Fruit fly (Drosophila melanogaster) whole organism, embryonic: ENCODE measurements around the gene mus301.

Experiments
- Abd-B ChIP-seq: fragments of 200-800 bp; sonication (Bioruptor generic); optimal IDR thresholded peaks from 2 replicates; lab custom pipeline; 2018; ENCODE audit warnings: missing biosample characterization, mild to moderate bottlenecking, missing genetic modification characterization, moderate library complexity
- Antp ChIP-seq: fragments of 200-800 bp; sonication (Bioruptor generic); optimal IDR thresholded peaks from 3 replicates; lab custom pipeline; 2016; ENCODE audit warnings: missing biosample characterization, missing genetic modification characterization
- Atf3 ChIP-seq: fragments of 200-800 bp; sonication (Bioruptor generic); optimal IDR thresholded peaks from 3 replicates; lab custom pipeline; 2016; ENCODE audit warnings: missing biosample characterization, missing genetic modification characterization
- BtbVII ChIP-seq: fragments of 200-800 bp; sonication (Bioruptor generic); optimal IDR thresholded peaks from 3 replicates; lab custom pipeline; 2017; ENCODE audit warnings: missing biosample characterization, mild to moderate bottlenecking, missing genetic modification characterization
- CG10147 ChIP-seq: fragments of 200-800 bp; sonication (Bioruptor generic); optimal IDR thresholded peaks from 2 replicates; lab custom pipeline; 2019; ENCODE audit warnings: missing biosample characterization, mild to moderate bottlenecking, missing genetic modification characterization, moderate library complexity
- CG1024 ChIP-seq: fragments of 200-800 bp; sonication (Bioruptor generic); IDR thresholded peaks from 2 replicates; pipeline ENCODE4 v1.3.6; 2022; ENCODE audit warnings: missing biosample characterization, missing genetic modification characterization
- CG10959 ChIP-seq: fragments of 200-800 bp; sonication (Bioruptor generic); IDR thresholded peaks from 2 replicates; pipeline ENCODE4 v1.3.6; 2022; ENCODE audit warnings: missing biosample characterization, missing genetic modification characterization
- CG12104 ChIP-seq: fragments of 200-800 bp; sonication (Bioruptor generic); optimal IDR thresholded peaks from 3 replicates; lab custom pipeline; 2016; ENCODE audit warnings: missing biosample characterization, missing genetic modification characterization
- CG14014 ChIP-seq: fragments of 200-800 bp; sonication (Bioruptor generic); IDR thresholded peaks from 2 replicates; pipeline ENCODE4 v1.3.6; 2022; ENCODE audit warnings: missing biosample characterization, missing genetic modification characterization
- CG14860 ChIP-seq: fragments of 200-800 bp; sonication (Bioruptor generic); IDR thresholded peaks from 3 replicates; pipeline ENCODE4 v1.3.6; 2022; ENCODE audit warnings: missing biosample characterization, missing genetic modification characterization; ENCODE audit not compliant: partially characterized antibody
- CG16779 ChIP-seq: fragments of 200-800 bp; sonication (Bioruptor generic); IDR thresholded peaks from 2 replicates; pipeline ENCODE4 v1.3.6; 2022; ENCODE audit warnings: missing biosample characterization, missing genetic modification characterization
- CG16863 ChIP-seq: fragments of 200-800 bp; sonication (Bioruptor generic); optimal IDR thresholded peaks from 3 replicates; lab custom pipeline; 2016; ENCODE audit warnings: missing biosample characterization, missing genetic modification characterization
- CG17912 ChIP-seq: fragments of 200-800 bp; sonication (Bioruptor generic); optimal IDR thresholded peaks from 2 replicates; lab custom pipeline; 2018; ENCODE audit warnings: missing biosample characterization, mild to moderate bottlenecking, missing genetic modification characterization
- CG1832 ChIP-seq: fragments of 200-800 bp; sonication (Bioruptor generic); optimal IDR thresholded peaks from 2 replicates; lab custom pipeline; 2017; ENCODE audit warnings: missing biosample characterization, mild to moderate bottlenecking, missing genetic modification characterization, inconsistent platforms
- CG2678 ChIP-seq: fragments of 200-800 bp; sonication (Bioruptor generic); optimal IDR thresholded peaks from 3 replicates; lab custom pipeline; 2019; ENCODE audit warnings: missing biosample characterization, mild to moderate bottlenecking, missing genetic modification characterization, moderate library complexity
- CG30020 ChIP-seq: fragments of 200-800 bp; optimal IDR thresholded peaks from 2 replicates; lab custom pipeline; 2019; ENCODE audit warnings: missing biosample characterization, mild to moderate bottlenecking, missing genetic modification characterization, moderate library complexity
- CG3065 ChIP-seq: fragments of 200-800 bp; sonication (Bioruptor generic); optimal IDR thresholded peaks from 2 replicates; lab custom pipeline; 2016; ENCODE audit warnings: missing biosample characterization, missing genetic modification characterization
- CG31224 ChIP-seq: fragments of 200-800 bp; sonication (Bioruptor generic); IDR thresholded peaks from 2 replicates; pipeline ENCODE4 v1.3.6; 2022; ENCODE audit warnings: missing biosample characterization, missing genetic modification characterization
- CG3281 ChIP-seq: fragments of 200-800 bp; sonication (Bioruptor generic); optimal IDR thresholded peaks from 3 replicates; lab custom pipeline; 2017; ENCODE audit warnings: missing biosample characterization, mild to moderate bottlenecking, missing genetic modification characterization
- CG34376 ChIP-seq: fragments of 200-800 bp; sonication (Bioruptor generic); optimal IDR thresholded peaks from 2 replicates; lab custom pipeline; 2018; ENCODE audit warnings: missing biosample characterization, mild to moderate bottlenecking, missing genetic modification characterization
- CG7745 ChIP-seq: fragments of 200-800 bp; sonication (Bioruptor generic); optimal IDR thresholded peaks from 2 replicates; lab custom pipeline; 2018; ENCODE audit warnings: missing biosample characterization, mild to moderate bottlenecking, missing genetic modification characterization, moderate library complexity
- CG7963 ChIP-seq: fragments of 200-800 bp; sonication (Bioruptor generic); IDR thresholded peaks from 3 replicates; pipeline ENCODE4 v1.3.6; 2022; ENCODE audit warnings: missing biosample characterization, missing genetic modification characterization; ENCODE audit not compliant: partially characterized antibody
- CG8359 ChIP-seq: fragments of 200-800 bp; sonication (Bioruptor generic); optimal IDR thresholded peaks from 2 replicates; lab custom pipeline; 2017; ENCODE audit warnings: missing biosample characterization, mild to moderate bottlenecking, missing genetic modification characterization, borderline replicate concordance
- CG8765 ChIP-seq: fragments of 200-800 bp; sonication (Bioruptor generic); IDR thresholded peaks from 2 replicates; pipeline ENCODE4 v1.3.6; 2022; ENCODE audit warnings: missing biosample characterization, missing genetic modification characterization
- CG9817 ChIP-seq: fragments of 200-800 bp; sonication (Bioruptor generic); optimal IDR thresholded peaks from 2 replicates; lab custom pipeline; 2018; ENCODE audit warnings: missing biosample characterization, mild to moderate bottlenecking, missing genetic modification characterization, moderate library complexity
- CHES-1-like ChIP-seq: fragments of 200-800 bp; sonication (Bioruptor generic); optimal IDR thresholded peaks from 2 replicates; lab custom pipeline; 2016; ENCODE audit warnings: missing biosample characterization, missing genetic modification characterization
- Camta ChIP-seq: fragments of 200-800 bp; sonication (Bioruptor generic); optimal IDR thresholded peaks from 2 replicates; lab custom pipeline; 2016; ENCODE audit warnings: missing biosample characterization, missing genetic modification characterization
- D ChIP-seq, 2 experiments: fragments of 200-800 bp in 1 of 2; fragments of >200 bp in 1 of 2; sonication (Bioruptor generic) in 1 of 2; optimal IDR thresholded peaks; 2 replicates in 1 of 2; 3 replicates in 1 of 2; lab custom pipeline; 2017; ENCODE audit warnings: mild to moderate bottlenecking in 1 of 2, missing biosample characterization in 1 of 2, missing genetic modification characterization in 1 of 2, missing genetic modification reagents in 1 of 2
- ERR ChIP-seq: fragments of 200-800 bp; sonication (Bioruptor generic); optimal IDR thresholded peaks from 2 replicates; lab custom pipeline; 2016; ENCODE audit warnings: missing biosample characterization, missing genetic modification characterization
- HHEX ChIP-seq: fragments of 200-800 bp; sonication (Bioruptor generic); optimal IDR thresholded peaks from 3 replicates; lab custom pipeline; 2017; ENCODE audit warnings: missing biosample characterization, mild to moderate bottlenecking, missing genetic modification characterization, missing genetic modification reagents
- Hey ChIP-seq: fragments of 200-800 bp; sonication (Bioruptor generic); optimal IDR thresholded peaks from 3 replicates; lab custom pipeline; 2018; ENCODE audit warnings: missing biosample characterization, mild to moderate bottlenecking, missing genetic modification characterization
- Med ChIP-seq: fragments of 200-800 bp; sonication (Bioruptor generic); peaks from one replicate; lab custom pipeline; 2016; ENCODE audit warnings: missing biosample characterization, missing genetic modification characterization, mild to moderate bottlenecking, inconsistent platforms, moderate library complexity
- NFAT ChIP-seq: fragments of 200-800 bp; sonication (Bioruptor generic); IDR thresholded peaks from 2 replicates; pipeline ENCODE4 v1.3.6; 2022; ENCODE audit warnings: missing biosample characterization, missing genetic modification characterization
- Sry-δ ChIP-seq: fragments of 200-800 bp; sonication (Bioruptor generic); optimal IDR thresholded peaks from 2 replicates; lab custom pipeline; 2016; ENCODE audit warnings: missing biosample characterization, missing genetic modification characterization
- ab ChIP-seq: fragments of 200-800 bp; sonication (Bioruptor generic); optimal IDR thresholded peaks from 2 replicates; lab custom pipeline; 2016; ENCODE audit warnings: missing biosample characterization, missing genetic modification characterization
- chn ChIP-seq: fragments of 200-800 bp; sonication (Bioruptor generic); optimal IDR thresholded peaks from 2 replicates; lab custom pipeline; 2016; ENCODE audit warnings: missing biosample characterization, missing genetic modification characterization
- dpn ChIP-seq, 2 experiments: fragments of 200-800 bp; sonication (Bioruptor generic); optimal IDR thresholded peaks; 3 replicates each; lab custom pipeline; 2016; ENCODE audit warnings: missing biosample characterization in 2 of 2, missing genetic modification characterization in 2 of 2
- ems ChIP-seq: fragments of 200-800 bp; sonication (Bioruptor generic); optimal IDR thresholded peaks from 3 replicates; lab custom pipeline; 2016; ENCODE audit warnings: missing biosample characterization, missing genetic modification characterization
- fd102C ChIP-seq: fragments of 200-800 bp; sonication (Bioruptor generic); optimal IDR thresholded peaks from 2 replicates; lab custom pipeline; 2018; ENCODE audit warnings: missing biosample characterization, mild to moderate bottlenecking, missing genetic modification characterization, moderate library complexity
- grau ChIP-seq: fragments of 200-800 bp; optimal IDR thresholded peaks from 3 replicates; lab custom pipeline; 2019; ENCODE audit warnings: missing biosample characterization, mild to moderate bottlenecking, missing genetic modification characterization, moderate library complexity
- hkb ChIP-seq, 2 experiments: fragments of 200-800 bp in 1 of 2; fragments of >200 bp in 1 of 2; sonication (Bioruptor generic) in 1 of 2; IDR thresholded peaks in 1 of 2; optimal IDR thresholded peaks in 1 of 2; 2 replicates each; pipeline versions ENCODE4 v1.3.6 to Lab custom; 2017 to 2022; ENCODE audit warnings: missing biosample characterization in 1 of 2, missing genetic modification characterization in 1 of 2
- jumu ChIP-seq: fragments of 200-800 bp; sonication (Bioruptor generic); optimal IDR thresholded peaks from 3 replicates; lab custom pipeline; 2016; ENCODE audit warnings: missing biosample characterization, missing genetic modification characterization
- knrl ChIP-seq: fragments of 200-800 bp; sonication (Bioruptor generic); IDR thresholded peaks from 3 replicates; pipeline ENCODE4 v1.3.6; 2022; ENCODE audit warnings: missing biosample characterization, missing genetic modification characterization; ENCODE audit not compliant: partially characterized antibody
- lab ChIP-seq: fragments of 200-800 bp; sonication (Bioruptor generic); optimal IDR thresholded peaks from 3 replicates; lab custom pipeline; 2017; ENCODE audit warnings: missing biosample characterization, missing genetic modification characterization, mild to moderate bottlenecking, moderate library complexity, missing genetic modification reagents
- nerfin-1 ChIP-seq: fragments of 200-800 bp; sonication (Bioruptor generic); optimal IDR thresholded peaks from 3 replicates; lab custom pipeline; 2019; ENCODE audit warnings: missing biosample characterization, mild to moderate bottlenecking, missing genetic modification characterization, moderate library complexity
- p53 ChIP-seq: fragments of 200-800 bp; sonication (Bioruptor generic); optimal IDR thresholded peaks from 2 replicates; lab custom pipeline; 2016; ENCODE audit warnings: missing biosample characterization, missing genetic modification characterization
- pnt ChIP-seq: fragments of 200-800 bp; sonication (Bioruptor generic); optimal IDR thresholded peaks from 3 replicates; lab custom pipeline; 2016; ENCODE audit warnings: missing biosample characterization, missing genetic modification characterization
- wdn ChIP-seq: fragments of 200-800 bp; sonication (Bioruptor generic); IDR thresholded peaks from 2 replicates; pipeline ENCODE4 v1.3.6; 2022; ENCODE audit warnings: missing biosample characterization, missing genetic modification characterization
- zf30C ChIP-seq: fragments of 200-800 bp; sonication (Bioruptor generic); optimal IDR thresholded peaks from 3 replicates; lab custom pipeline; 2018; ENCODE audit warnings: missing biosample characterization, mild to moderate bottlenecking, missing genetic modification characterization

Gene mus301

DNA sequence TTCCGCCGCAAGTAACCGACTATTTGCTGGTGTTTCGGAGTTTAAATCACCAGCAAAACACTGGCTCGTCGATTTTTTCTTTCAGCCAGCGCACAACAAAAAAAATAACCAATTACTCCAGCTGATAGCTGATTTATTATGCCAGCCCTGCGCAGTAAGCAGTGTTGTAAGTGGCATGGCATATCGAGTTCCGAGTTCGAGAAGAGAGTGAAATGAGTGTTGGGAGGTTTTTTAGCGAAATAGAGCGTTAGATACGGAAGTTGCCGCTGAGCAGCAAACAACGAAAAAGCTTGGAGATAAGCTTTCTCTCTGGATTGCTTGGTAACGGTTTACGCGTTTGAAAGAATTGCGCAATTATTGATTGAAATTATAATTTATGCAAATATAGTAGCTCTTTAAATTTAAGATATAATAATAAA, 45.9 kb upstream of the mus301 start, which contains the start of gene CG7565 (continued):
- TF ChIP-seq CG9817 (no peak), CG2678 (tag; lab: Kevin White, UChicago) (peak; percentile 41), CG30020 (tag; lab: Kevin White, UChicago) (no peak), pnt (GFP tag; lab: Kevin White, UChicago) (no peak), CG12104 (GFP tag; lab: Kevin White, UChicago) (peak; percentile 11), Med (GFP tag; lab: Kevin White, UChicago) (peak; percentile 96), nerfin-1 (tag; lab: Kevin White, UChicago) (peak; percentile 13), CG10147 (GFP tag; lab: Kevin White, UChicago) (peak; percentile 34), CG16863 (GFP tag; lab: Kevin White, UChicago) (no peak), wdn (0 out of 2 replicates have a peak, but pooled peaks have one; percentile 15), ems (no peak), Antp (peak; percentile 45), CG34376 (GFP tag; lab: Kevin White, UChicago) (peak; percentile 73), CG16779 (GFP tag; lab: Robert Waterston, UW) (no peak), p53 (GFP tag; lab: Kevin White, UChicago) (no peak), BtbVII (no peak), CG14860 (no peak), Atf3 (no peak), D (optimal IDR thresholded peaks at IDR 0.05; lab: Kevin White, UChicago) (no peak), D (GFP tag; optimal IDR thresholded peaks at IDR 0.05; lab: Kevin White, UChicago) (no peak), Sry-δ (GFP tag; lab: Kevin White, UChicago) (peak; percentile 64), fd102C (GFP tag; lab: Kevin White, UChicago) (no peak), knrl (GFP tag; lab: Robert Waterston, UW) (0 out of 3 replicates have a peak, but pooled peaks have one; percentile 23), ab (GFP tag; lab: Kevin White, UChicago) (no peak), NFAT (GFP tag; lab: Robert Waterston, UW) (peak; percentile 26; the same call in 1 of the 2 replicates), dpn (GFP tag; optimal IDR thresholded peaks at IDR 0.05; lab: Kevin White, UChicago) (peak; percentile 17 to 64), CG1832 (GFP tag; lab: Kevin White, UChicago) (no peak), Hey (tag; lab: Kevin White, UChicago) (no peak), Abd-B (GFP tag; lab: Kevin White, UChicago) (no peak), CG3281 (peak; percentile 66), chn (peak; percentile 16), CG1024 (GFP tag; lab: Robert Waterston, UW) (no peak), CG31224 (GFP tag; lab: Robert Waterston, UW) (no peak), hkb (optimal IDR thresholded peaks at IDR 0.05; lab: Kevin White, UChicago) (no peak), hkb (GFP tag; IDR thresholded peaks at IDR 0.05; lab: Robert Waterston, UW) (peak; percentile 30; the same call in 1 of the 2 replicates), CG8359 (no peak), lab (GFP tag; lab: Kevin White, UChicago) (peak; percentile 84), HHEX (GFP tag; lab: Kevin White, UChicago) (peak; percentile 4), CG14014 (GFP tag; lab: Robert Waterston, UW) (no peak), CG10959 (no peak), Camta (GFP tag; lab: Kevin White, UChicago) (peak; percentile 18), CHES-1-like (GFP tag; lab: Kevin White, UChicago) (peak; percentile 61), jumu (peak; percentile 12), CG8765 (GFP tag; lab: Robert Waterston, UW) (no peak), CG17912 (peak; percentile 67), zf30C (GFP tag; lab: Kevin White, UChicago) (no peak), CG7963 (GFP tag; lab: Robert Waterston, UW) (no peak), grau (peak; percentile 42), ERR (GFP tag; lab: Kevin White, UChicago) (no peak), CG3065 (GFP tag; lab: Kevin White, UChicago) (no peak), CG7745 (no peak)
